Worm (Caenorhabditis elegans) whole organism, early embryonic: ENCODE measurements around the gene F25H9.2.

Source experiments
- aly-1 ChIP-seq: sonication (generic microtip); optimal IDR thresholded peaks from 2 replicates; lab custom pipeline; 2016; ENCODE audit warnings: missing genetic modification characterization, missing compliant biosample characterization
- ama-1 ChIP-seq: fragments of 150-350 bp; optimal IDR thresholded peaks from 2 replicates; lab custom pipeline; 2014
- flt-1 ChIP-seq: fragments of 200-800 bp; sonication (Bioruptor generic); IDR thresholded peaks from 2 replicates; pipeline ENCODE4 v1.3.6; 2022; ENCODE audit warnings: missing genetic modification characterization, missing compliant biosample characterization
- hmbx-1 ChIP-seq: sonication (generic microtip); optimal IDR thresholded peaks from 2 replicates; lab custom pipeline; 2016; ENCODE audit warnings: mild to moderate bottlenecking, missing genetic modification characterization, missing compliant biosample characterization
- hmg-4 ChIP-seq: fragments of 200-800 bp; sonication (Bioruptor generic); optimal IDR thresholded peaks from 2 replicates; lab custom pipeline; 2018; ENCODE audit warnings: mild to moderate bottlenecking, missing genetic modification characterization, missing compliant biosample characterization
- sea-1 ChIP-seq: fragments of 200-800 bp; sonication (Bioruptor generic); conservative IDR thresholded peaks from 2 replicates; pipeline ENCODE4 v1.3.6; 2022; ENCODE audit warnings: missing genetic modification characterization, missing compliant biosample characterization
- tra-4 ChIP-seq: sonication (generic microtip); optimal IDR thresholded peaks from 2 replicates; lab custom pipeline; 2017; ENCODE audit warnings: missing genetic modification characterization, missing compliant biosample characterization

- TF ChIP-seq aly-1 (no peak), sea-1 (GFP tag; lab: Robert Waterston, UW) (no peak), tra-4 (tag; lab: Kevin White, UChicago) (no peak), hmg-4 (GFP tag; lab: Kevin White, UChicago) (no peak), flt-1 (GFP tag; lab: Robert Waterston, UW) (no peak), ama-1 (lab: Kevin White, UChicago) (no peak), hmbx-1 (no peak)
These were observed 12.5 kb upstream of the F25H9.2 start, which contains the start of gene Y2H9A.4 for ce11 chrV:13445229-13445949.
